Fruit fly (Drosophila melanogaster) whole organism, embryonic: ENCODE measurements around the gene CG31638.
A peak's percentile ranks its signal among the peaks of the same experiment; 100 is the strongest.

ENCODE experiments used
- Antp ChIP-seq: fragments of 200-800 bp; sonication (Bioruptor generic); optimal IDR thresholded peaks from 3 replicates; lab custom pipeline; 2016; ENCODE audit warnings: missing biosample characterization, missing genetic modification characterization
- Atf-2 ChIP-seq: fragments of 200-800 bp; sonication (Bioruptor generic); optimal IDR thresholded peaks from 2 replicates; lab custom pipeline; 2016; ENCODE audit warnings: missing biosample characterization, missing genetic modification characterization
- Bdp1 ChIP-seq: fragments of 200-800 bp; sonication (Bioruptor generic); optimal IDR thresholded peaks from 3 replicates; lab custom pipeline; 2016; ENCODE audit warnings: missing biosample characterization, missing genetic modification characterization
- CG10267 ChIP-seq: fragments of 200-800 bp; sonication (Bioruptor generic); optimal IDR thresholded peaks from 2 replicates; lab custom pipeline; 2018; ENCODE audit warnings: missing biosample characterization, mild to moderate bottlenecking, missing genetic modification characterization, moderate library complexity
- CG10543 ChIP-seq: fragments of 200-800 bp; sonication (Bioruptor generic); optimal IDR thresholded peaks from 3 replicates; lab custom pipeline; 2017; ENCODE audit warnings: missing biosample characterization, mild to moderate bottlenecking, missing genetic modification characterization, moderate library complexity
- CG10959 ChIP-seq: fragments of 200-800 bp; sonication (Bioruptor generic); IDR thresholded peaks from 2 replicates; pipeline ENCODE4 v1.3.6; 2022; ENCODE audit warnings: missing biosample characterization, missing genetic modification characterization
- CG11695 ChIP-seq: fragments of 200-800 bp; sonication (Bioruptor generic); IDR thresholded peaks from 3 replicates; pipeline ENCODE4 v1.3.6; 2022; ENCODE audit warnings: missing biosample characterization, missing genetic modification characterization
- CG12104 ChIP-seq: fragments of 200-800 bp; sonication (Bioruptor generic); optimal IDR thresholded peaks from 3 replicates; lab custom pipeline; 2016; ENCODE audit warnings: missing biosample characterization, missing genetic modification characterization
- CG12769 ChIP-seq: fragments of 200-800 bp; sonication (Bioruptor generic); optimal IDR thresholded peaks from 2 replicates; lab custom pipeline; 2019; ENCODE audit warnings: missing biosample characterization, mild to moderate bottlenecking, missing genetic modification characterization, moderate library complexity
- CG15269 ChIP-seq: fragments of 200-800 bp; sonication (Bioruptor generic); optimal IDR thresholded peaks from 2 replicates; lab custom pipeline; 2018; ENCODE audit warnings: missing biosample characterization, mild to moderate bottlenecking, missing genetic modification characterization, moderate library complexity
- CG16815 ChIP-seq: fragments of 200-800 bp; sonication (Bioruptor generic); optimal IDR thresholded peaks from 3 replicates; lab custom pipeline; 2017; ENCODE audit warnings: missing biosample characterization, mild to moderate bottlenecking, missing genetic modification characterization
- CG17385 ChIP-seq: fragments of 200-800 bp; sonication (Bioruptor generic); optimal IDR thresholded peaks from 3 replicates; lab custom pipeline; 2018; ENCODE audit warnings: missing biosample characterization, mild to moderate bottlenecking, missing genetic modification characterization
- CG17568 ChIP-seq: fragments of 200-800 bp; sonication (Bioruptor generic); optimal IDR thresholded peaks from 2 replicates; lab custom pipeline; 2018; ENCODE audit warnings: missing biosample characterization, mild to moderate bottlenecking, missing genetic modification characterization, moderate library complexity
- CG17829 ChIP-seq: fragments of 200-800 bp; optimal IDR thresholded peaks from 2 replicates; lab custom pipeline; 2019; ENCODE audit warnings: missing biosample characterization, mild to moderate bottlenecking, missing genetic modification characterization, moderate library complexity
- CG18262 ChIP-seq: fragments of 200-800 bp; optimal IDR thresholded peaks from 3 replicates; lab custom pipeline; 2019; ENCODE audit warnings: missing biosample characterization, mild to moderate bottlenecking, missing genetic modification characterization, moderate library complexity
- CG18476 ChIP-seq: fragments of 200-800 bp; sonication (Bioruptor generic); optimal IDR thresholded peaks from 2 replicates; lab custom pipeline; 2016; ENCODE audit warnings: missing biosample characterization, mild to moderate bottlenecking, missing genetic modification characterization
- CG2712 ChIP-seq: fragments of 200-800 bp; optimal IDR thresholded peaks from 3 replicates; lab custom pipeline; 2019; ENCODE audit warnings: missing biosample characterization, mild to moderate bottlenecking, missing genetic modification characterization, moderate library complexity
- CG3163 ChIP-seq: fragments of 200-800 bp; sonication (Bioruptor generic); optimal IDR thresholded peaks from 3 replicates; lab custom pipeline; 2016; ENCODE audit warnings: missing biosample characterization, missing genetic modification characterization
- CG3838 ChIP-seq: fragments of 200-800 bp; sonication (Bioruptor generic); optimal IDR thresholded peaks from 3 replicates; lab custom pipeline; 2016; ENCODE audit warnings: missing biosample characterization, missing genetic modification characterization
- CG3847 ChIP-seq: fragments of 200-800 bp; sonication (Bioruptor generic); IDR thresholded peaks from 2 replicates; pipeline ENCODE4 v1.3.6; 2022; ENCODE audit warnings: missing biosample characterization, missing genetic modification characterization
- CG7839 ChIP-seq: fragments of 200-800 bp; sonication (Bioruptor generic); optimal IDR thresholded peaks from 3 replicates; lab custom pipeline; 2018; ENCODE audit warnings: missing biosample characterization, mild to moderate bottlenecking, missing genetic modification characterization, moderate library complexity
- Dref ChIP-seq: fragments of 200-800 bp; sonication (Bioruptor generic); IDR thresholded peaks from 2 replicates; pipeline ENCODE4 v1.3.6; 2022; ENCODE audit warnings: missing biosample characterization, missing genetic modification characterization
- Eip74EF ChIP-seq, 2 experiments: fragments of 200-800 bp in 1 of 2; fragments of >200 bp in 1 of 2; sonication (Bioruptor generic) in 1 of 2; optimal IDR thresholded peaks; 2 replicates each; lab custom pipeline; 2017 to 2019; ENCODE audit warnings: missing biosample characterization in 2 of 2, missing genetic modification characterization in 2 of 2, mild to moderate bottlenecking in 1 of 2, moderate library complexity in 1 of 2
- H15 ChIP-seq: fragments of 200-800 bp; sonication (Bioruptor generic); IDR thresholded peaks from 3 replicates; pipeline ENCODE4 v1.3.6; 2022; ENCODE audit warnings: missing biosample characterization, missing genetic modification characterization
- H2.0 ChIP-seq: fragments of 200-800 bp; sonication (Bioruptor generic); IDR thresholded peaks from 2 replicates; pipeline ENCODE4 v1.3.6; 2022; ENCODE audit warnings: missing biosample characterization, missing genetic modification characterization
- HLH54F ChIP-seq: fragments of 200-800 bp; sonication (Bioruptor generic); optimal IDR thresholded peaks from 3 replicates; lab custom pipeline; 2016; ENCODE audit warnings: missing biosample characterization, missing genetic modification characterization
- Hmr ChIP-seq: fragments of 200-800 bp; sonication (Bioruptor generic); optimal IDR thresholded peaks from 3 replicates; lab custom pipeline; 2017; ENCODE audit warnings: mild to moderate bottlenecking, missing biosample characterization, missing genetic modification reagents, missing genetic modification characterization
- Hr78 ChIP-seq, 2 experiments: fragments of 200-800 bp in 1 of 2; fragments of >200 bp in 1 of 2; sonication (Bioruptor generic) in 1 of 2; optimal IDR thresholded peaks; 2 replicates each; lab custom pipeline; 2017 to 2019; ENCODE audit warnings: missing biosample characterization in 2 of 2, missing genetic modification characterization in 2 of 2, mild to moderate bottlenecking in 1 of 2, moderate library complexity in 1 of 2
- Meics ChIP-seq: fragments of 200-800 bp; sonication (Bioruptor generic); optimal IDR thresholded peaks from 2 replicates; lab custom pipeline; 2017; ENCODE audit warnings: missing biosample characterization, mild to moderate bottlenecking, missing genetic modification characterization
- Mes4 ChIP-seq: fragments of 200-800 bp; sonication (Bioruptor generic); optimal IDR thresholded peaks from 2 replicates; lab custom pipeline; 2016; ENCODE audit warnings: missing biosample characterization, missing genetic modification characterization
- NC2α ChIP-seq: fragments of 200-800 bp; sonication (Bioruptor generic); optimal IDR thresholded peaks from 2 replicates; lab custom pipeline; 2016; ENCODE audit warnings: missing biosample characterization, missing genetic modification characterization
- Sox100B ChIP-seq: fragments of 200-800 bp; sonication (Bioruptor generic); optimal IDR thresholded peaks from 3 replicates; lab custom pipeline; 2018; ENCODE audit warnings: missing biosample characterization, mild to moderate bottlenecking, missing genetic modification characterization
- Stat92E ChIP-seq, 3 experiments: fragments of >200 bp in 2 of 3; fragments of 200-800 bp in 1 of 3; sonication (Bioruptor generic) in 1 of 3; optimal IDR thresholded peaks; 2 replicates each; lab custom pipeline; 2017 to 2019; ENCODE audit warnings: missing biosample characterization in 3 of 3, missing genetic modification characterization in 3 of 3, mild to moderate bottlenecking in 1 of 3, moderate library complexity in 1 of 3
- br ChIP-seq: fragments of >200 bp; optimal IDR thresholded peaks from 2 replicates; lab custom pipeline; 2017
- cg ChIP-seq: fragments of 200-800 bp; sonication (Bioruptor generic); optimal IDR thresholded peaks from 3 replicates; lab custom pipeline; 2019; ENCODE audit warnings: missing biosample characterization, mild to moderate bottlenecking, missing genetic modification characterization, moderate library complexity
- chinmo ChIP-seq: fragments of 200-800 bp; sonication (Bioruptor generic); IDR thresholded peaks from 4 replicates; pipeline ENCODE4 v1.3.6; 2022; ENCODE audit warnings: missing biosample characterization, missing genetic modification characterization; ENCODE audit not compliant: partially characterized antibody
- dan ChIP-seq: fragments of 200-800 bp; sonication (Bioruptor generic); IDR thresholded peaks from 2 replicates; pipeline ENCODE4 v1.3.6; 2022; ENCODE audit warnings: missing biosample characterization, missing genetic modification characterization
- dmrt99B ChIP-seq: fragments of 200-800 bp; sonication (Bioruptor generic); optimal IDR thresholded peaks from 2 replicates; lab custom pipeline; 2018; ENCODE audit warnings: missing biosample characterization, mild to moderate bottlenecking, missing genetic modification characterization, moderate library complexity
- emc ChIP-seq: fragments of 200-800 bp; sonication (Bioruptor generic); optimal IDR thresholded peaks from 2 replicates; lab custom pipeline; 2016; ENCODE audit warnings: missing biosample characterization, missing genetic modification characterization
- gce ChIP-seq: fragments of 200-800 bp; sonication (Bioruptor generic); IDR thresholded peaks from 3 replicates; pipeline ENCODE4 v1.3.6; 2022; ENCODE audit warnings: missing biosample characterization, missing genetic modification characterization
- grau ChIP-seq: fragments of 200-800 bp; optimal IDR thresholded peaks from 3 replicates; lab custom pipeline; 2019; ENCODE audit warnings: missing biosample characterization, mild to moderate bottlenecking, missing genetic modification characterization, moderate library complexity
- kah ChIP-seq: fragments of 200-800 bp; sonication (Bioruptor generic); optimal IDR thresholded peaks from 2 replicates; lab custom pipeline; 2018; ENCODE audit warnings: missing biosample characterization, mild to moderate bottlenecking, missing genetic modification characterization
- kay ChIP-seq: fragments of 200-800 bp; sonication (Bioruptor generic); optimal IDR thresholded peaks from 2 replicates; lab custom pipeline; 2016; ENCODE audit warnings: missing biosample characterization, missing genetic modification characterization
- kni ChIP-seq: fragments of 200-800 bp; sonication (Bioruptor generic); optimal IDR thresholded peaks from 3 replicates; lab custom pipeline; 2017; ENCODE audit warnings: mild to moderate bottlenecking, missing biosample characterization, missing genetic modification reagents, missing genetic modification characterization
- nerfin-2 ChIP-seq: fragments of 200-800 bp; sonication (Bioruptor generic); IDR thresholded peaks from 2 replicates; pipeline ENCODE4 v1.3.6; 2022; ENCODE audit warnings: missing biosample characterization, missing genetic modification characterization; ENCODE audit not compliant: partially characterized antibody
- pb ChIP-seq: fragments of 200-800 bp; sonication (Bioruptor generic); optimal IDR thresholded peaks from 3 replicates; lab custom pipeline; 2016; ENCODE audit warnings: missing biosample characterization, missing genetic modification characterization
- tup ChIP-seq: fragments of 200-800 bp; sonication (Bioruptor generic); optimal IDR thresholded peaks from 2 replicates; lab custom pipeline; 2016; ENCODE audit warnings: missing biosample characterization, mild to moderate bottlenecking, missing genetic modification characterization, moderate library complexity
- vnd ChIP-seq: fragments of 200-800 bp; sonication (Bioruptor generic); IDR thresholded peaks from 3 replicates; pipeline ENCODE4 v1.3.6; 2022; ENCODE audit warnings: missing biosample characterization, missing genetic modification characterization; ENCODE audit not compliant: partially characterized antibody

CG31638 gene

DNA sequence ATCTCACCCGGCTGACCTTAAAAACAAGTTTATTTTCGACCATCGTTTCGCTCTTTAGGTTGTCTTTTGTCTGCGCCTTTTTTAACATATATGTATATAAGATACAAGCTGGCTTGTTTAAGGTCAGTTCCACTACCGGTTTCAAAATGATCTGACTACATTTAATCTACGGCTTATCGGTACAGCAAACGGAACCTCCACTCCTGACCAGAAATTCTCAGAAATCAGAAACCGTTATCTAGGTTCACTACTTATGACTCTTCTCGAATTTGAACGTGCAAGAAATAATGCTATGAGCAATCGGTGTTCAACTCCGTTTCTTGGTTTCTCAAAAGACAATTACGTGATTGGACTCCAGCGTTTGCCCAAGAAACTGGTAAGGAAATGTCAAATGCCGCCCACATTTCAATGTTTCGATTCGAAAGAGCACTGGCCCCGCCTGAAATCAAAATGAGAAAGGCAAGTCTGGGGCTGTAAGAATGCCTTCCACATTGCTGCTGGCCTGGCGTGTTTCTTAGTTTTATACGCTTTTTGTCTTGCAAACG, 20.7 kb upstream of the CG31638 start:
- peak in 1 of 2 experiments; percentile 28 for TF ChIP-seq Hr78 (GFP tag; optimal IDR thresholded peaks at IDR 0.05; lab: Kevin White, UChicago)
- TF ChIP-seq Atf-2: no peak
- no peak for TF ChIP-seq Bdp1 (GFP tag; lab: Kevin White, UChicago)
- no peak for TF ChIP-seq CG3838 (GFP tag; lab: Kevin White, UChicago)
- TF ChIP-seq kni: peak; percentile 20
- peak; percentile 45; the same call in 1 of the 4 replicates for TF ChIP-seq chinmo (GFP tag; lab: Robert Waterston, UW)
- no peak for TF ChIP-seq Hmr (GFP tag; lab: Kevin White, UChicago)
- TF ChIP-seq nerfin-2: 0 out of 2 replicates have a peak, but pooled peaks have one; percentile 18
- TF ChIP-seq NC2α (GFP tag; lab: Kevin White, UChicago): no peak
- no peak for TF ChIP-seq CG12104
- TF ChIP-seq kah (GFP tag; lab: Kevin White, UChicago): no peak
- TF ChIP-seq vnd: no peak
- TF ChIP-seq Eip74EF (GFP tag; optimal IDR thresholded peaks at IDR 0.05; lab: Kevin White, UChicago): peak in 1 of 2 experiments; percentile 18
- peak; percentile 55; the same call in 2 of the 3 replicates for TF ChIP-seq CG11695
- TF ChIP-seq CG10959: no peak
- TF ChIP-seq HLH54F (GFP tag; lab: Kevin White, UChicago): no peak
- no peak for TF ChIP-seq CG7839 (tag; lab: Kevin White, UChicago)
- TF ChIP-seq CG17568 (GFP tag; lab: Kevin White, UChicago): no peak
- no peak for TF ChIP-seq CG3163 (GFP tag; lab: Kevin White, UChicago)
- no peak for TF ChIP-seq CG18476 (GFP tag; lab: Kevin White, UChicago)
- no peak for TF ChIP-seq dmrt99B (tag; lab: Kevin White, UChicago)
- no peak for TF ChIP-seq Dref (GFP tag; lab: Robert Waterston, UW)
- TF ChIP-seq pb (GFP tag; lab: Kevin White, UChicago): no peak
- TF ChIP-seq Stat92E (GFP tag; optimal IDR thresholded peaks at IDR 0.05; lab: Kevin White, UChicago): peak in 1 of 3 experiments; percentile 64
- TF ChIP-seq CG15269 (tag; lab: Kevin White, UChicago): peak; percentile 31

DNA sequence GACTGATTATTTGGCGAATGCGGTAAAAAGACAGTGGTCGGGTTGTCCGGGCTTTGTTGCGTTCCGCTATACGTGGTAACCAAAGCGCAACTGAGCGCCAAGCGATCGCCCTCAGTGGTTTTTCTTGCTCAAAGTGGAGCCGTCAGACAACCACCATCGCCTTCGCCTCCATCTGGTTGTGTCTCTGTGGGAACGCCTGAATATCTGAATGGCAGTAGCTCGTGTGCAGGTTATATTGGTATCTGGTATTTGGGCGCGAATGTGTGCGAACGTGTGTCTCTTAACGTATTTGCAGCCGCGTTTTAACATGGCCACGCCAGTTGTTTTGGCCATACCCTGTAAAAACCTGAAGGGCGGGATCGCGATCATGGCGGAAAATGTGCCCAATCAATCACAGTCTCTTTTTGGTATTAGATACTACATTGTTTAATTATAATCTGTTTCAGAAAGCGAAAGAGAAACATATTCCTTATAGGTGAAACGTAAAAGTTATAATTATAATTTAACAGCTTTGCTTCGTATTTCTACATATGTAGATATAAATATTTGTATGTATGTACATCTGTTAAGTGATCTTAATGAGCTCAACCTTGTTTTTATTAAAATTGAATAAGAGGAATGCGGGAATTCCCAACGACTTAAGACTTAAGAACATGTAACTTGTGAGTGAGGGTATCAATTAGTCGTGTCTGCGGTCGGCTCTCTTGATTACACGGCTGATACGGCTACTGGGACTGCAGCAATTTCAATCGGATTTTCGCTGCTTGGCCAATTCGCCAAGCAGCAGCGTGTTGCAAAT, 18.7 kb upstream of the CG31638 start:
- no peak for TF ChIP-seq H2.0
- TF ChIP-seq CG3847 (GFP tag; lab: Robert Waterston, UW): no peak
- no peak for TF ChIP-seq vnd
- TF ChIP-seq Antp (GFP tag; lab: Kevin White, UChicago): no peak
- TF ChIP-seq CG17829 (tag; lab: Kevin White, UChicago): peak; percentile 6
- TF ChIP-seq tup: no peak
- no peak for TF ChIP-seq CG17385 (GFP tag; lab: Kevin White, UChicago)
- peak; percentile 39 for TF ChIP-seq grau (tag; lab: Kevin White, UChicago)
- TF ChIP-seq CG12769 (tag; lab: Kevin White, UChicago): peak; percentile 81
- TF ChIP-seq CG18262 (tag; lab: Kevin White, UChicago): peak; percentile 10
- no peak for TF ChIP-seq H15
- TF ChIP-seq cg: peak; percentile 20
- TF ChIP-seq Sox100B: peak; percentile 52
- peak; percentile 50 for TF ChIP-seq Meics (GFP tag; lab: Kevin White, UChicago)
- TF ChIP-seq dan (GFP tag; lab: Robert Waterston, UW): no peak
- TF ChIP-seq kay (GFP tag; lab: Kevin White, UChicago): no peak
- no peak for TF ChIP-seq Mes4 (GFP tag; lab: Kevin White, UChicago)
- no peak for TF ChIP-seq br (lab: Kevin White, UChicago)
- peak; percentile 35 for TF ChIP-seq CG2712 (tag; lab: Kevin White, UChicago)
- TF ChIP-seq gce (GFP tag; lab: Robert Waterston, UW): 0 out of 3 replicates have a peak, but pooled peaks have one; percentile 8
- TF ChIP-seq CG16815 (GFP tag; lab: Kevin White, UChicago): no peak
- peak; percentile 43 for TF ChIP-seq CG10543 (GFP tag; lab: Kevin White, UChicago)
- no peak for TF ChIP-seq emc
- TF ChIP-seq CG10267 (tag; lab: Kevin White, UChicago): peak; percentile 8
